Fruit fly (Drosophila melanogaster): Measurements from ENCODE around the gene CG12877.

dm6 chr3R:27700229-27700573, 6.7 kb upstream of the CG12877 start, which contains the start of gene btz:
- TF ChIP-seq pan (optimal IDR thresholded peaks at IDR 0.05): no peak
- no peak for TF ChIP-seq CG8478 (optimal IDR thresholded peaks at IDR 0.05)
- no peak for TF ChIP-seq Dll (optimal IDR thresholded peaks at IDR 0.05)
